Fruit fly (Drosophila melanogaster): Measurements from ENCODE around the gene CG5877.
A peak's percentile ranks its signal among the peaks of the same experiment; 100 is the strongest.

Gene CG5877

dm6 chrX:15299927-15300740, 7.3 kb downstream of the CG5877 start (continued):
- no peak for TF ChIP-seq lola (GFP tag; optimal IDR thresholded peaks at IDR 0.05)
- TF ChIP-seq gfzf (GFP tag; optimal IDR thresholded peaks at IDR 0.05): no peak
- no peak for TF ChIP-seq CG6654 (GFP tag; optimal IDR thresholded peaks at IDR 0.05)
- TF ChIP-seq CG17568 (GFP tag; optimal IDR thresholded peaks at IDR 0.05): no peak
- no peak for TF ChIP-seq chif (GFP tag; optimal IDR thresholded peaks at IDR 0.05)
- TF ChIP-seq CG14860 (GFP tag; IDR thresholded peaks at IDR 0.05; ENCODE audit: partially characterized antibody): no peak
- TF ChIP-seq CG10366 (GFP tag; IDR thresholded peaks at IDR 0.05): no peak
- TF ChIP-seq Hr3 (GFP tag; optimal IDR thresholded peaks at IDR 0.05): no peak
- no peak for TF ChIP-seq CG9817 (tag; optimal IDR thresholded peaks at IDR 0.05)
- TF ChIP-seq CG10209 (GFP tag; optimal IDR thresholded peaks at IDR 0.05): no peak
- no peak for TF ChIP-seq CG9876 (GFP tag; optimal IDR thresholded peaks at IDR 0.05)
- TF ChIP-seq D19B (GFP tag; optimal IDR thresholded peaks at IDR 0.05): peak; percentile 92
- no peak for TF ChIP-seq CG18011 (GFP tag; optimal IDR thresholded peaks at IDR 0.05)
- 0 out of 2 replicates have a peak, but pooled peaks have one; percentile 23 for TF ChIP-seq CG9932 (GFP tag; IDR thresholded peaks at IDR 0.05)
- no peak for TF ChIP-seq Hr78 (GFP tag; optimal IDR thresholded peaks at IDR 0.05)
- TF ChIP-seq stwl (tag; optimal IDR thresholded peaks at IDR 0.05): no peak
- TF ChIP-seq CG4328 (GFP tag; optimal IDR thresholded peaks at IDR 0.05): no peak
- no peak for TF ChIP-seq CG10321 (GFP tag; IDR thresholded peaks at IDR 0.05)
- 0 out of 2 replicates have a peak, but pooled peaks have one; percentile 6 for TF ChIP-seq onecut (GFP tag; IDR thresholded peaks at IDR 0.05)
- no peak for TF ChIP-seq Max (GFP tag; optimal IDR thresholded peaks at IDR 0.05)
- peak; percentile 31; the same call in 2 of the 3 replicates for TF ChIP-seq row (GFP tag; IDR thresholded peaks at IDR 0.05)
- no peak for TF ChIP-seq Ssrp (tag; optimal IDR thresholded peaks at IDR 0.05)
- TF ChIP-seq D (optimal IDR thresholded peaks at IDR 0.05): no peak
- TF ChIP-seq D (GFP tag; optimal IDR thresholded peaks at IDR 0.05): no peak
- TF ChIP-seq btn (GFP tag; optimal IDR thresholded peaks at IDR 0.05): no peak
- TF ChIP-seq Dp (GFP tag; optimal IDR thresholded peaks at IDR 0.05): no peak
- no peak for TF ChIP-seq E2f2 (GFP tag; IDR thresholded peaks at IDR 0.05)

- TF ChIP-seq CG12942 (GFP tag; optimal IDR thresholded peaks at IDR 0.05) (no peak), CG42726 (GFP tag; IDR thresholded peaks at IDR 0.05; ENCODE audit: partially characterized antibody) (0 out of 2 replicates have a peak, but pooled peaks have one; percentile 33), CG10543 (GFP tag; optimal IDR thresholded peaks at IDR 0.05) (peak; percentile 10), peb (GFP tag; IDR thresholded peaks at IDR 0.05) (no peak), sug (tag; optimal IDR thresholded peaks at IDR 0.05) (peak; percentile 59), Dbx (GFP tag; IDR thresholded peaks at IDR 0.05) (0 out of 3 replicates have a peak, but pooled peaks have one; percentile 31), Med (GFP tag) (peak; percentile 61), HmgZ (tag; optimal IDR thresholded peaks at IDR 0.05) (peak; percentile 17), CG12769 (tag; optimal IDR thresholded peaks at IDR 0.05) (peak; percentile 72), chinmo (GFP tag; IDR thresholded peaks at IDR 0.05; ENCODE audit: partially characterized antibody) (peak; percentile 66; the same call in 1 of the 4 replicates), bigmax (GFP tag; optimal IDR thresholded peaks at IDR 0.05) (peak; percentile 61), B-H2 (GFP tag; optimal IDR thresholded peaks at IDR 0.05) (peak; percentile 23), sd (tag; optimal IDR thresholded peaks at IDR 0.05) (peak; percentile 23), Eip74EF (GFP tag; optimal IDR thresholded peaks at IDR 0.05) (no peak), gce (GFP tag; IDR thresholded peaks at IDR 0.05) (0 out of 3 replicates have a peak, but pooled peaks have one; percentile 6), Opbp (GFP tag; IDR thresholded peaks at IDR 0.05; ENCODE audit: partially characterized antibody) (no peak), CG15696 (tag; optimal IDR thresholded peaks at IDR 0.05) (no peak), CG8290 (GFP tag; optimal IDR thresholded peaks at IDR 0.05) (no peak), CG8290 (tag; optimal IDR thresholded peaks at IDR 0.05) (peak in 1 of 2 experiments; percentile 15), HLHmδ (GFP tag; optimal IDR thresholded peaks at IDR 0.05) (no peak), Rfx (GFP tag; IDR thresholded peaks at IDR 0.05) (0 out of 2 replicates have a peak, but pooled peaks have one; percentile 12), Deaf1 (tag; optimal IDR thresholded peaks at IDR 0.05) (peak; percentile 27)
Observed at dm6 chrX:15301175-15301574, 8.3 kb downstream of the CG5877 start.

All from whole organism, embryonic.